Worm (Caenorhabditis elegans) whole organism, dauer: ENCODE measurements around the gene atg-16.2.

Source experiments
- unc-62 ChIP-seq: sonication (generic microtip); optimal IDR thresholded peaks from 2 replicates; lab custom pipeline; 2017; ENCODE audit warnings: missing biosample characterization, missing genetic modification reagents, missing genetic modification characterization

The atg-16.2 gene

ce11 chrII:6482102-6482501 lies 28.9 kb upstream of the atg-16.2 start, which contains the start of gene del-10:
TSS of gene del-10 (minus strand) at chrII:6482125.
- no peak for TF ChIP-seq unc-62 (GFP tag; lab: Kevin White, UChicago)

ce11 chrII:6476655-6477054 lies 23.5 kb upstream of the atg-16.2 start, which contains the start of gene T28D9.4:
TSS of gene T28D9.4 (plus strand) at chrII:6476955.
- no peak for TF ChIP-seq unc-62 (GFP tag; lab: Kevin White, UChicago)

- no peak for TF ChIP-seq unc-62 (GFP tag; lab: Kevin White, UChicago)
Observed at ce11 chrII:6475180-6475737, 22.1 kb upstream of the atg-16.2 start, which contains the start of gene T28D9.16. TSS of gene T28D9.16 (plus strand) at chrII:6475687.

ce11 chrII:6470985-6471384 lies 17.8 kb upstream of the atg-16.2 start, which contains the start of gene dgk-5:
TSS of gene dgk-5 (minus strand) at chrII:6471085.
- no peak for TF ChIP-seq unc-62 (GFP tag; lab: Kevin White, UChicago)

ce11 chrII:6469340-6469739 lies 16.1 kb upstream of the atg-16.2 start:
- no peak for TF ChIP-seq unc-62 (GFP tag; lab: Kevin White, UChicago)

- TF ChIP-seq unc-62 (GFP tag; lab: Kevin White, UChicago) = no peak
Observed at ce11 chrII:6454671-6455070, 1.5 kb upstream of the atg-16.2 start, which contains the start of gene aptf-1. TSS of gene aptf-1 (plus strand) at chrII:6454971.

- TF ChIP-seq unc-62 (GFP tag; lab: Kevin White, UChicago) = no peak
Observed at ce11 chrII:6449656-6450055, 3.5 kb downstream of the atg-16.2 start, which contains the start of gene nhr-22. TSS of gene nhr-22 (minus strand) at chrII:6449792.

- TF ChIP-seq unc-62 (GFP tag; lab: Kevin White, UChicago) = no peak
Observed at ce11 chrII:6448656-6449055, 4.5 kb downstream of the atg-16.2 start.

- TF ChIP-seq unc-62 (GFP tag; lab: Kevin White, UChicago) = no peak
Observed at ce11 chrII:6448189-6448588, 5.0 kb downstream of the atg-16.2 start.

ce11 chrII:6443710-6444109 lies 9.5 kb downstream of the atg-16.2 start, which contains the start of gene K06A1.2:
TSS of gene K06A1.2 (plus strand) at chrII:6444010.
- no peak for TF ChIP-seq unc-62 (GFP tag; lab: Kevin White, UChicago)

ce11 chrII:6441128-6441527 lies 12.1 kb downstream of the atg-16.2 start, which contains the start of gene cutl-16:
TSS of gene cutl-16 (plus strand) at chrII:6441428.
- no peak for TF ChIP-seq unc-62 (GFP tag; lab: Kevin White, UChicago)

- TF ChIP-seq unc-62 (GFP tag; lab: Kevin White, UChicago) = no peak
Observed at ce11 chrII:6436845-6437244, 16.3 kb downstream of the atg-16.2 start.

- no peak for TF ChIP-seq unc-62 (GFP tag; lab: Kevin White, UChicago)
Observed at ce11 chrII:6425993-6426392, 27.2 kb downstream of the atg-16.2 start, which contains the start of gene col-75. TSS of gene col-75 (plus strand) at chrII:6426293.

ce11 chrII:6422812-6423211 lies 30.4 kb downstream of the atg-16.2 start, which contains the start of gene K03H9.3:
TSS of gene K03H9.3 (plus strand) at chrII:6423112.
- TF ChIP-seq unc-62 (GFP tag; lab: Kevin White, UChicago) = no peak

- TF ChIP-seq unc-62 (GFP tag; lab: Kevin White, UChicago) = no peak
Observed at ce11 chrII:6419163-6419562, 34.0 kb downstream of the atg-16.2 start.

- TF ChIP-seq unc-62 (GFP tag; lab: Kevin White, UChicago) = no peak
Observed at ce11 chrII:6417999-6418398, 35.2 kb downstream of the atg-16.2 start.

ce11 chrII:6413788-6414187 lies 39.4 kb downstream of the atg-16.2 start:
- TF ChIP-seq unc-62 (GFP tag; lab: Kevin White, UChicago) = no peak
